Fruit fly (Drosophila melanogaster) whole organism, embryonic: Measurements from ENCODE around the gene Cks85A.
A peak's percentile ranks its signal among the peaks of the same experiment; 100 is the strongest.

Experiments
- B-H2 ChIP-seq: fragments of 200-800 bp; sonication (Bioruptor generic); optimal IDR thresholded peaks from 2 replicates; lab custom pipeline; 2018; ENCODE audit warnings: missing biosample characterization, mild to moderate bottlenecking, missing genetic modification characterization
- Bgb ChIP-seq: fragments of 200-800 bp; sonication (Bioruptor generic); IDR thresholded peaks from 2 replicates; pipeline ENCODE4 v1.3.6; 2022; ENCODE audit warnings: missing biosample characterization, missing genetic modification characterization; ENCODE audit not compliant: partially characterized antibody
- Blimp-1 ChIP-seq: fragments of 200-800 bp; sonication (Bioruptor generic); optimal IDR thresholded peaks from 3 replicates; lab custom pipeline; 2018; ENCODE audit warnings: missing biosample characterization, missing genetic modification characterization, mild to moderate bottlenecking, moderate library complexity, missing genetic modification reagents
- CG10431 ChIP-seq: fragments of 200-800 bp; sonication (Bioruptor generic); optimal IDR thresholded peaks from 3 replicates; lab custom pipeline; 2018; ENCODE audit warnings: missing biosample characterization, mild to moderate bottlenecking, missing genetic modification characterization
- CG1233 ChIP-seq: fragments of 200-800 bp; sonication (Bioruptor generic); optimal IDR thresholded peaks from 4 replicates; lab custom pipeline; 2018; ENCODE audit warnings: missing biosample characterization, mild to moderate bottlenecking, missing genetic modification characterization
- CG13287 ChIP-seq: fragments of 200-800 bp; sonication (Bioruptor generic); IDR thresholded peaks from 2 replicates; pipeline ENCODE4 v1.3.6; 2022; ENCODE audit warnings: missing biosample characterization, missing genetic modification characterization; ENCODE audit not compliant: partially characterized antibody
- CG13894 ChIP-seq: fragments of 200-800 bp; sonication (Bioruptor generic); optimal IDR thresholded peaks from 3 replicates; lab custom pipeline; 2018; ENCODE audit warnings: missing biosample characterization, mild to moderate bottlenecking, missing genetic modification characterization, moderate library complexity
- CG17568 ChIP-seq: fragments of 200-800 bp; sonication (Bioruptor generic); optimal IDR thresholded peaks from 2 replicates; lab custom pipeline; 2018; ENCODE audit warnings: missing biosample characterization, mild to moderate bottlenecking, missing genetic modification characterization, moderate library complexity
- CG1792 ChIP-seq: fragments of 200-800 bp; sonication (Bioruptor generic); optimal IDR thresholded peaks from 2 replicates; lab custom pipeline; 2016; ENCODE audit warnings: missing biosample characterization, missing genetic modification characterization
- CG2199 ChIP-seq: fragments of 200-800 bp; sonication (Bioruptor generic); IDR thresholded peaks from 3 replicates; pipeline ENCODE4 v1.3.6; 2022; ENCODE audit warnings: missing biosample characterization, missing genetic modification characterization
- CG2678 ChIP-seq: fragments of 200-800 bp; sonication (Bioruptor generic); optimal IDR thresholded peaks from 3 replicates; lab custom pipeline; 2019; ENCODE audit warnings: missing biosample characterization, mild to moderate bottlenecking, missing genetic modification characterization, moderate library complexity
- CG6272 ChIP-seq: fragments of 200-800 bp; sonication (Bioruptor generic); IDR thresholded peaks from 2 replicates; pipeline ENCODE4 v1.3.6; 2022; ENCODE audit warnings: missing biosample characterization, missing genetic modification characterization
- CG6683 ChIP-seq: fragments of 200-800 bp; sonication (Bioruptor generic); optimal IDR thresholded peaks from 2 replicates; lab custom pipeline; 2017; ENCODE audit warnings: missing biosample characterization, mild to moderate bottlenecking, missing genetic modification characterization, missing genetic modification reagents
- CG7745 ChIP-seq: fragments of 200-800 bp; sonication (Bioruptor generic); optimal IDR thresholded peaks from 2 replicates; lab custom pipeline; 2018; ENCODE audit warnings: missing biosample characterization, mild to moderate bottlenecking, missing genetic modification characterization, moderate library complexity
- Deaf1 ChIP-seq: fragments of 200-800 bp; optimal IDR thresholded peaks from 3 replicates; lab custom pipeline; 2019; ENCODE audit warnings: missing biosample characterization, mild to moderate bottlenecking, missing genetic modification characterization, moderate library complexity
- Elba2 ChIP-seq: fragments of 200-800 bp; sonication (Bioruptor generic); optimal IDR thresholded peaks from 3 replicates; lab custom pipeline; 2016; ENCODE audit warnings: missing biosample characterization, missing genetic modification characterization
- HLH54F ChIP-seq: fragments of 200-800 bp; sonication (Bioruptor generic); optimal IDR thresholded peaks from 3 replicates; lab custom pipeline; 2016; ENCODE audit warnings: missing biosample characterization, missing genetic modification characterization
- Hmx ChIP-seq: fragments of 200-800 bp; sonication (Bioruptor generic); optimal IDR thresholded peaks from 2 replicates; lab custom pipeline; 2016; ENCODE audit warnings: missing biosample characterization, missing genetic modification characterization
- Lhr ChIP-seq: fragments of 200-800 bp; sonication (Bioruptor generic); optimal IDR thresholded peaks from 3 replicates; lab custom pipeline; 2017; ENCODE audit warnings: mild to moderate bottlenecking, missing biosample characterization, missing genetic modification reagents, missing genetic modification characterization
- Lpt ChIP-seq: fragments of >200 bp; optimal IDR thresholded peaks from 2 replicates; lab custom pipeline; 2018; ENCODE audit warnings: missing biosample characterization, missing genetic modification characterization
- Mad ChIP-seq: fragments of 200-800 bp; sonication (Bioruptor generic); optimal IDR thresholded peaks from 2 replicates; lab custom pipeline; 2016; ENCODE audit warnings: missing biosample characterization, missing genetic modification characterization
- Myb ChIP-seq: fragments of 200-800 bp; sonication (Bioruptor generic); optimal IDR thresholded peaks from 2 replicates; lab custom pipeline; 2016; ENCODE audit warnings: missing biosample characterization, missing genetic modification characterization
- Nf-YC ChIP-seq: fragments of 200-800 bp; optimal IDR thresholded peaks from 3 replicates; lab custom pipeline; 2019; ENCODE audit warnings: missing biosample characterization, mild to moderate bottlenecking, missing genetic modification characterization, moderate library complexity
- Rx ChIP-seq: fragments of 200-800 bp; sonication (Bioruptor generic); IDR thresholded peaks from 2 replicates; pipeline ENCODE4 v1.3.6; 2022; ENCODE audit warnings: missing biosample characterization, missing genetic modification characterization
- Trl ChIP-seq, 3 experiments: fragments of >200 bp in 2 of 3; fragments of 200-800 bp in 1 of 3; sonication (Bioruptor generic) in 1 of 3; optimal IDR thresholded peaks; 2 replicates in 1 of 3; 3 replicates in 2 of 3; lab custom pipeline; 2016 to 2017; ENCODE audit warnings: missing biosample characterization in 1 of 3, missing genetic modification characterization in 1 of 3
- Vsx1 ChIP-seq: fragments of 200-800 bp; sonication (Bioruptor generic); optimal IDR thresholded peaks from 2 replicates; lab custom pipeline; 2017; ENCODE audit warnings: missing biosample characterization, mild to moderate bottlenecking, missing genetic modification characterization, missing genetic modification reagents
- al ChIP-seq: fragments of 200-800 bp; sonication (Bioruptor generic); IDR thresholded peaks from 2 replicates; pipeline ENCODE4 v1.3.6; 2022; ENCODE audit warnings: missing biosample characterization, missing genetic modification characterization
- amos ChIP-seq: fragments of 200-800 bp; sonication (Bioruptor generic); IDR thresholded peaks from 2 replicates; pipeline ENCODE4 v1.3.6; 2022; ENCODE audit warnings: missing biosample characterization, missing genetic modification characterization; ENCODE audit not compliant: partially characterized antibody
- ash1 ChIP-seq: fragments of 200-800 bp; sonication (Bioruptor generic); optimal IDR thresholded peaks from 2 replicates; lab custom pipeline; 2018; ENCODE audit warnings: missing biosample characterization, mild to moderate bottlenecking, missing genetic modification characterization
- crol ChIP-seq: fragments of 200-800 bp; sonication (Bioruptor generic); IDR thresholded peaks from 2 replicates; pipeline ENCODE4 v1.3.6; 2022; ENCODE audit warnings: missing biosample characterization, missing genetic modification characterization
- dimm ChIP-seq: fragments of 200-800 bp; sonication (Bioruptor generic); IDR thresholded peaks from 2 replicates; pipeline ENCODE4 v1.3.6; 2022; ENCODE audit warnings: missing biosample characterization, missing genetic modification characterization
- dysf ChIP-seq: fragments of 200-800 bp; sonication (Bioruptor generic); IDR thresholded peaks from 3 replicates; pipeline ENCODE4 v1.3.6; 2022; ENCODE audit warnings: missing biosample characterization, missing genetic modification characterization
- eyg ChIP-seq: fragments of 200-800 bp; sonication (Bioruptor generic); optimal IDR thresholded peaks from 3 replicates; lab custom pipeline; 2016; ENCODE audit warnings: missing biosample characterization, missing genetic modification characterization
- fd96Cb ChIP-seq: fragments of 200-800 bp; sonication (Bioruptor generic); optimal IDR thresholded peaks from 2 replicates; lab custom pipeline; 2018; ENCODE audit warnings: missing biosample characterization, mild to moderate bottlenecking, missing genetic modification characterization, moderate library complexity
- fu2 ChIP-seq: fragments of 200-800 bp; sonication (Bioruptor generic); optimal IDR thresholded peaks from 2 replicates; lab custom pipeline; 2016; ENCODE audit warnings: missing biosample characterization, missing genetic modification characterization
- gcm ChIP-seq: fragments of 200-800 bp; sonication (Bioruptor generic); optimal IDR thresholded peaks from 2 replicates; lab custom pipeline; 2019; ENCODE audit warnings: missing biosample characterization, mild to moderate bottlenecking, missing genetic modification characterization, moderate library complexity
- gcm2 ChIP-seq: fragments of 200-800 bp; sonication (Bioruptor generic); optimal IDR thresholded peaks from 2 replicates; lab custom pipeline; 2016; ENCODE audit warnings: missing biosample characterization, missing genetic modification characterization
- grau ChIP-seq: fragments of 200-800 bp; optimal IDR thresholded peaks from 3 replicates; lab custom pipeline; 2019; ENCODE audit warnings: missing biosample characterization, mild to moderate bottlenecking, missing genetic modification characterization, moderate library complexity
- kay ChIP-seq: fragments of 200-800 bp; sonication (Bioruptor generic); optimal IDR thresholded peaks from 2 replicates; lab custom pipeline; 2016; ENCODE audit warnings: missing biosample characterization, missing genetic modification characterization
- lbe ChIP-seq: fragments of 200-800 bp; sonication (Bioruptor generic); optimal IDR thresholded peaks from 2 replicates; lab custom pipeline; 2016; ENCODE audit warnings: missing biosample characterization, mild to moderate bottlenecking, missing genetic modification characterization
- prd ChIP-seq, 3 experiments: fragments of >200 bp in 2 of 3; fragments of 200-800 bp in 1 of 3; sonication (Bioruptor generic) in 1 of 3; optimal IDR thresholded peaks in 2 of 3; IDR thresholded peaks in 1 of 3; 2 replicates in 2 of 3; 3 replicates in 1 of 3; pipeline versions ENCODE4 v1.3.6 to Lab custom; 2017 to 2022; ENCODE audit warnings: missing biosample characterization in 1 of 3, missing genetic modification characterization in 1 of 3
- run ChIP-seq: fragments of 200-800 bp; sonication (Bioruptor generic); optimal IDR thresholded peaks from 3 replicates; lab custom pipeline; 2018; ENCODE audit warnings: missing biosample characterization, mild to moderate bottlenecking, missing genetic modification characterization
- seq ChIP-seq: fragments of 200-800 bp; sonication (Bioruptor generic); IDR thresholded peaks from 2 replicates; pipeline ENCODE4 v1.3.6; 2022; ENCODE audit warnings: missing biosample characterization, missing genetic modification characterization
- sna ChIP-seq: fragments of 200-800 bp; sonication (Bioruptor generic); IDR thresholded peaks from 2 replicates; pipeline ENCODE4 v1.3.6; 2022; ENCODE audit warnings: missing biosample characterization, missing genetic modification characterization; ENCODE audit not compliant: partially characterized antibody
- toy ChIP-seq: fragments of 200-800 bp; sonication (Bioruptor generic); IDR thresholded peaks from 2 replicates; pipeline ENCODE4 v1.3.6; 2022; ENCODE audit warnings: missing biosample characterization, missing genetic modification characterization
- trh ChIP-seq: fragments of 200-800 bp; sonication (Bioruptor generic); optimal IDR thresholded peaks from 2 replicates; lab custom pipeline; 2016; ENCODE audit warnings: missing biosample characterization, missing genetic modification characterization
- twi ChIP-seq: fragments of 200-800 bp; optimal IDR thresholded peaks from 2 replicates; lab custom pipeline; 2019; ENCODE audit warnings: missing biosample characterization, mild to moderate bottlenecking, missing genetic modification characterization, moderate library complexity
- vfl ChIP-seq: fragments of 200-800 bp; sonication (Bioruptor generic); optimal IDR thresholded peaks from 2 replicates; lab custom pipeline; 2016; ENCODE audit warnings: missing biosample characterization, missing genetic modification characterization

The Cks85A gene

dm6 chr3R:8747134-8747870 is 29.0 kb upstream of the Cks85A start, which contains the start of the genes CG9801 and Nasp (continued):
- TF ChIP-seq ash1 (GFP tag; lab: Kevin White, UChicago), result no peak
- TF ChIP-seq fu2 (GFP tag; lab: Kevin White, UChicago), result no peak
- no peak for TF ChIP-seq Trl (optimal IDR thresholded peaks at IDR 0.05; lab: Kevin White, UChicago)
- TF ChIP-seq Trl (GFP tag; optimal IDR thresholded peaks at IDR 0.05; lab: Kevin White, UChicago), result peak; percentile 42
- peak; percentile 16; the same call in 1 of the 2 replicates for TF ChIP-seq CG6272 (GFP tag; lab: Robert Waterston, UW)
- TF ChIP-seq Bgb, result peak; percentile 84
- TF ChIP-seq CG2199 (GFP tag; lab: Robert Waterston, UW), result peak; percentile 65
- TF ChIP-seq crol (GFP tag; lab: Robert Waterston, UW), result no peak
- TF ChIP-seq Blimp-1 (GFP tag; lab: Kevin White, UChicago), result peak; percentile 16
- peak; percentile 79 for TF ChIP-seq CG13287 (GFP tag; lab: Robert Waterston, UW)
- peak; percentile 41 for TF ChIP-seq run
- peak; percentile 33 for TF ChIP-seq HLH54F (GFP tag; lab: Kevin White, UChicago)
- TF ChIP-seq al (GFP tag; lab: Robert Waterston, UW), result no peak
- no peak for TF ChIP-seq CG13894 (tag; lab: Kevin White, UChicago)
- TF ChIP-seq CG17568 (GFP tag; lab: Kevin White, UChicago), result no peak
- TF ChIP-seq vfl (GFP tag; lab: Kevin White, UChicago), result peak; percentile 21
- 0 out of 3 replicates have a peak, but pooled peaks have one; percentile 23 for TF ChIP-seq dysf
- TF ChIP-seq grau, result peak; percentile 28
- peak; percentile 20 for TF ChIP-seq Nf-YC (tag; lab: Kevin White, UChicago)
- TF ChIP-seq seq (GFP tag; lab: Robert Waterston, UW), result no peak
- TF ChIP-seq toy, result no peak
- no peak for TF ChIP-seq Elba2 (GFP tag; lab: Kevin White, UChicago)
- no peak for TF ChIP-seq CG1792 (GFP tag; lab: Kevin White, UChicago)
- TF ChIP-seq Lhr (GFP tag; lab: Kevin White, UChicago), result peak; percentile 88
- TF ChIP-seq amos (GFP tag; lab: Robert Waterston, UW), result peak; percentile 83
- no peak for TF ChIP-seq Vsx1
- peak; percentile 9 for TF ChIP-seq twi (tag; lab: Kevin White, UChicago)
- TF ChIP-seq Myb (GFP tag; lab: Kevin White, UChicago), result peak; percentile 84
- TF ChIP-seq CG7745 (tag; lab: Kevin White, UChicago), result no peak
- no peak for TF ChIP-seq trh (GFP tag; lab: Kevin White, UChicago)
- TF ChIP-seq fd96Cb, result no peak
- TF ChIP-seq CG2678, result peak; percentile 30
- TF ChIP-seq Mad (GFP tag; lab: Kevin White, UChicago), result peak; percentile 25
- TF ChIP-seq Hmx (GFP tag; lab: Kevin White, UChicago), result no peak
- peak; percentile 50; the same call in 1 of the 2 replicates for TF ChIP-seq sna
- no peak for TF ChIP-seq gcm2
- peak; percentile 32 for TF ChIP-seq Deaf1 (tag; lab: Kevin White, UChicago)
- TF ChIP-seq CG1233 (GFP tag; lab: Kevin White, UChicago), result no peak
- TF ChIP-seq CG6683 (GFP tag; lab: Kevin White, UChicago), result no peak
- peak; percentile 23 for TF ChIP-seq kay (GFP tag; lab: Kevin White, UChicago)
- TF ChIP-seq B-H2 (GFP tag; lab: Kevin White, UChicago), result no peak
- TF ChIP-seq eyg (GFP tag; lab: Kevin White, UChicago), result no peak
- no peak for TF ChIP-seq dimm (GFP tag; lab: Robert Waterston, UW)
- no peak for TF ChIP-seq Rx (GFP tag; lab: Robert Waterston, UW)
- no peak for TF ChIP-seq CG10431 (GFP tag; lab: Kevin White, UChicago)
- TF ChIP-seq prd (optimal IDR thresholded peaks at IDR 0.05; lab: Kevin White, UChicago), result no peak
- peak; percentile 22; the same call in 1 of the 3 replicates for TF ChIP-seq prd (GFP tag; IDR thresholded peaks at IDR 0.05; lab: Robert Waterston, UW)
- peak; percentile 43 for TF ChIP-seq lbe (GFP tag; lab: Kevin White, UChicago)
- TF ChIP-seq gcm, result peak; percentile 42
- TF ChIP-seq Lpt (GFP tag; lab: Kevin White, UChicago), result no peak
